ENCODE assay signal across 1 fruit fly cellular context in genomic region chrX:20488701-20489122, dm6.
TF ChIP-seq lines count a peak whose summit lies in the region.

No protein-coding gene starts in this region.

TF ChIP-seq in whole organism, embryonic, 481 proteins besides CTCF, POLR2A, EP300 and RAD21 (continued from another document):
- TF ChIP-seq prd (optimal IDR thresholded peaks at IDR 0.05; lab: Kevin White, UChicago) (no peak), prd (GFP tag; IDR thresholded peaks at IDR 0.05; lab: Robert Waterston, UW) (peak; percentile 50; the same call in 1 of the 3 replicates), btn (GFP tag; optimal IDR thresholded peaks at IDR 0.05; lab: Kevin White, UChicago) (peak; percentile 24), lmd (GFP tag; IDR thresholded peaks at IDR 0.05; lab: Robert Waterston, UW) (peak; percentile 46), zen (tag; optimal IDR thresholded peaks at IDR 0.05; lab: Kevin White, UChicago) (peak; percentile 31), slbo (GFP tag; IDR thresholded peaks at IDR 0.05; lab: Robert Waterston, UW) (peak; percentile 46), Myb (GFP tag; optimal IDR thresholded peaks at IDR 0.05; lab: Kevin White, UChicago) (peak; percentile 2), stwl (tag; optimal IDR thresholded peaks at IDR 0.05; lab: Kevin White, UChicago) (no peak), CG9817 (tag; optimal IDR thresholded peaks at IDR 0.05; lab: Kevin White, UChicago) (peak; percentile 5), CG13624 (GFP tag; optimal IDR thresholded peaks at IDR 0.05; lab: Kevin White, UChicago) (peak; percentile 34), CG7987 (GFP tag; optimal IDR thresholded peaks at IDR 0.05; lab: Kevin White, UChicago) (no peak), onecut (GFP tag; IDR thresholded peaks at IDR 0.05; lab: Robert Waterston, UW) (peak; percentile 23; the same call in 1 of the 2 replicates), mam (GFP tag; optimal IDR thresholded peaks at IDR 0.05; lab: Kevin White, UChicago) (no peak), CG11085 (GFP tag; IDR thresholded peaks at IDR 0.05; lab: Robert Waterston, UW) (no peak), BtbVII (GFP tag; optimal IDR thresholded peaks at IDR 0.05; lab: Kevin White, UChicago) (peak; percentile 59), CG32767 (GFP tag; IDR thresholded peaks at IDR 0.05; lab: Robert Waterston, UW) (0 out of 2 replicates have a peak, but pooled peaks have one; percentile 33), dmrt99B (tag; optimal IDR thresholded peaks at IDR 0.05; lab: Kevin White, UChicago) (peak; percentile 80), zfh2 (GFP tag; optimal IDR thresholded peaks at IDR 0.05; lab: Kevin White, UChicago) (peak; percentile 12), sna (GFP tag; IDR thresholded peaks at IDR 0.05; lab: Robert Waterston, UW; ENCODE audit: partially characterized antibody) (no peak), CG7928 (GFP tag; optimal IDR thresholded peaks at IDR 0.05; lab: Kevin White, UChicago) (no peak), p53 (GFP tag; optimal IDR thresholded peaks at IDR 0.05; lab: Kevin White, UChicago) (no peak), Drgx (GFP tag; IDR thresholded peaks at IDR 0.05; lab: Robert Waterston, UW) (peak; percentile 38; the same call in 1 of the 2 replicates), eve (GFP tag; optimal IDR thresholded peaks at IDR 0.05; lab: Kevin White, UChicago) (peak in 1 of 2 experiments; percentile 94), CG6854 (GFP tag; optimal IDR thresholded peaks at IDR 0.05; lab: Kevin White, UChicago) (peak; percentile 34), Bdp1 (GFP tag; optimal IDR thresholded peaks at IDR 0.05; lab: Kevin White, UChicago) (no peak), CG16815 (GFP tag; optimal IDR thresholded peaks at IDR 0.05; lab: Kevin White, UChicago) (peak; percentile 52), Dek (tag; optimal IDR thresholded peaks at IDR 0.05; lab: Kevin White, UChicago) (peak; percentile 32), CG6765 (GFP tag; optimal IDR thresholded peaks at IDR 0.05; lab: Kevin White, UChicago) (no peak), CG8281 (tag; optimal IDR thresholded peaks at IDR 0.05; lab: Kevin White, UChicago) (peak; percentile 14), CG10147 (GFP tag; optimal IDR thresholded peaks at IDR 0.05; lab: Kevin White, UChicago) (peak; percentile 54), CG7963 (GFP tag; IDR thresholded peaks at IDR 0.05; lab: Robert Waterston, UW; ENCODE audit: partially characterized antibody) (no peak), Fer3 (tag; optimal IDR thresholded peaks at IDR 0.05; lab: Kevin White, UChicago) (peak; percentile 26), tup (GFP tag; optimal IDR thresholded peaks at IDR 0.05; lab: Kevin White, UChicago) (no peak), Rfx (GFP tag; IDR thresholded peaks at IDR 0.05; lab: Robert Waterston, UW) (peak; percentile 27; the same call in 1 of the 2 replicates), CG12659 (GFP tag; optimal IDR thresholded peaks at IDR 0.05; lab: Kevin White, UChicago) (peak; percentile 64), kay (GFP tag; optimal IDR thresholded peaks at IDR 0.05; lab: Kevin White, UChicago) (peak; percentile 42), vfl (GFP tag; optimal IDR thresholded peaks at IDR 0.05; lab: Kevin White, UChicago) (no peak), dmrt11E (tag; optimal IDR thresholded peaks at IDR 0.05; lab: Kevin White, UChicago) (peak; percentile 66), Six4 (GFP tag; optimal IDR thresholded peaks at IDR 0.05; lab: Kevin White, UChicago) (peak; percentile 38), CG7357 (GFP tag; IDR thresholded peaks at IDR 0.05; lab: Robert Waterston, UW) (0 out of 3 replicates have a peak, but pooled peaks have one; percentile 5), ab (GFP tag; optimal IDR thresholded peaks at IDR 0.05; lab: Kevin White, UChicago) (no peak), CG4854 (GFP tag; optimal IDR thresholded peaks at IDR 0.05; lab: Kevin White, UChicago) (no peak), MTF-1 (GFP tag; optimal IDR thresholded peaks at IDR 0.05; lab: Kevin White, UChicago; ENCODE audit: borderline replicate concordance) (no peak), CG10267 (tag; optimal IDR thresholded peaks at IDR 0.05; lab: Kevin White, UChicago) (peak; percentile 67), unpg (GFP tag; optimal IDR thresholded peaks at IDR 0.05; lab: Kevin White, UChicago) (peak; percentile 45), CG18011 (GFP tag; optimal IDR thresholded peaks at IDR 0.05; lab: Kevin White, UChicago) (peak; percentile 11), Hmr (GFP tag; optimal IDR thresholded peaks at IDR 0.05; lab: Kevin White, UChicago) (peak; percentile 47), Sin3A (optimal IDR thresholded peaks at IDR 0.05; lab: Kevin White, UChicago) (no peak), Tbp (GFP tag; optimal IDR thresholded peaks at IDR 0.05; lab: Kevin White, UChicago) (no peak), CG12769 (tag; optimal IDR thresholded peaks at IDR 0.05; lab: Kevin White, UChicago) (no peak), CG16863 (GFP tag; optimal IDR thresholded peaks at IDR 0.05; lab: Kevin White, UChicago) (peak; percentile 47), CG1603 (tag; optimal IDR thresholded peaks at IDR 0.05; lab: Kevin White, UChicago) (peak; percentile 22), CG10209 (GFP tag; optimal IDR thresholded peaks at IDR 0.05; lab: Kevin White, UChicago) (peak; percentile 58), CG3995 (GFP tag; optimal IDR thresholded peaks at IDR 0.05; lab: Kevin White, UChicago) (peak; percentile 8), Dip3 (GFP tag; optimal IDR thresholded peaks at IDR 0.05; lab: Kevin White, UChicago) (peak; percentile 34), sima (GFP tag; optimal IDR thresholded peaks at IDR 0.05; lab: Kevin White, UChicago) (no peak), Pdp1 (GFP tag; optimal IDR thresholded peaks at IDR 0.05; lab: Kevin White, UChicago) (peak; percentile 21 to 34), NfI (GFP tag; optimal IDR thresholded peaks at IDR 0.05; lab: Kevin White, UChicago) (peak; percentile 15), CG4820 (GFP tag; optimal IDR thresholded peaks at IDR 0.05; lab: Kevin White, UChicago) (peak; percentile 36), CG8359 (GFP tag; optimal IDR thresholded peaks at IDR 0.05; lab: Kevin White, UChicago; ENCODE audit: borderline replicate concordance) (no peak), h (optimal IDR thresholded peaks at IDR 0.05; lab: Kevin White, UChicago) (no peak), chn (GFP tag; optimal IDR thresholded peaks at IDR 0.05; lab: Kevin White, UChicago) (peak; percentile 8), CG3407 (GFP tag; optimal IDR thresholded peaks at IDR 0.05; lab: Kevin White, UChicago) (peak; percentile 42), scrt (GFP tag; optimal IDR thresholded peaks at IDR 0.05; lab: Kevin White, UChicago) (peak; percentile 18), kni (GFP tag; optimal IDR thresholded peaks at IDR 0.05; lab: Kevin White, UChicago) (peak; percentile 1), CG1647 (GFP tag; optimal IDR thresholded peaks at IDR 0.05; lab: Kevin White, UChicago) (peak; percentile 27), Bteb2 (GFP tag; optimal IDR thresholded peaks at IDR 0.05; lab: Kevin White, UChicago) (peak; percentile 20), Mad (GFP tag; optimal IDR thresholded peaks at IDR 0.05; lab: Kevin White, UChicago) (peak; percentile 5), Hand (GFP tag; optimal IDR thresholded peaks at IDR 0.05; lab: Kevin White, UChicago) (no peak), CG32532 (GFP tag; IDR thresholded peaks at IDR 0.05; lab: Robert Waterston, UW) (peak; percentile 23; the same call in 1 of the 2 replicates), Nf-YB (GFP tag; optimal IDR thresholded peaks at IDR 0.05; lab: Kevin White, UChicago) (peak; percentile 21), CG3281 (GFP tag; optimal IDR thresholded peaks at IDR 0.05; lab: Kevin White, UChicago) (peak; percentile 63), dysf (GFP tag; IDR thresholded peaks at IDR 0.05; lab: Robert Waterston, UW) (peak; percentile 63), CG12942 (GFP tag; optimal IDR thresholded peaks at IDR 0.05; lab: Kevin White, UChicago) (peak; percentile 5), NC2β (GFP tag; optimal IDR thresholded peaks at IDR 0.05; lab: Kevin White, UChicago) (no peak), bcd (GFP tag; optimal IDR thresholded peaks at IDR 0.05; lab: Kevin White, UChicago) (peak; percentile 65), CG2678 (tag; optimal IDR thresholded peaks at IDR 0.05; lab: Kevin White, UChicago) (peak; percentile 81), esg (GFP tag; conservative IDR thresholded peaks at IDR 0.05; lab: Robert Waterston, UW) (0 out of 2 replicates have a peak, but pooled peaks have one; percentile 6), CG12104 (GFP tag; optimal IDR thresholded peaks at IDR 0.05; lab: Kevin White, UChicago) (peak; percentile 62), org-1 (GFP tag; optimal IDR thresholded peaks at IDR 0.05; lab: Kevin White, UChicago) (peak; percentile 54), gem (tag; optimal IDR thresholded peaks at IDR 0.05; lab: Kevin White, UChicago) (peak; percentile 78), Sox102F (GFP tag; optimal IDR thresholded peaks at IDR 0.05; lab: Kevin White, UChicago) (peak; percentile 61), Elba2 (GFP tag; optimal IDR thresholded peaks at IDR 0.05; lab: Kevin White, UChicago) (peak; percentile 36), Usf (GFP tag; optimal IDR thresholded peaks at IDR 0.05; lab: Kevin White, UChicago) (peak; percentile 56), tgo (GFP tag; IDR thresholded peaks at IDR 0.05; lab: Robert Waterston, UW) (no peak; the same call in 2 of the 3 replicates), nerfin-2 (GFP tag; IDR thresholded peaks at IDR 0.05; lab: Robert Waterston, UW; ENCODE audit: partially characterized antibody) (no peak), CG18599 (GFP tag; optimal IDR thresholded peaks at IDR 0.05; lab: Kevin White, UChicago) (peak; percentile 67), CG13296 (GFP tag; optimal IDR thresholded peaks at IDR 0.05; lab: Kevin White, UChicago) (peak; percentile 54), ems (GFP tag; optimal IDR thresholded peaks at IDR 0.05; lab: Kevin White, UChicago) (peak; percentile 40), Rx (GFP tag; IDR thresholded peaks at IDR 0.05; lab: Robert Waterston, UW) (no peak), sens (GFP tag; lab: Kevin White, UChicago) (peak; percentile 80), gce (GFP tag; IDR thresholded peaks at IDR 0.05; lab: Robert Waterston, UW) (no peak), nmo (GFP tag; optimal IDR thresholded peaks at IDR 0.05; lab: Kevin White, UChicago) (peak; percentile 75), grn (GFP tag; optimal IDR thresholded peaks at IDR 0.05; lab: Kevin White, UChicago) (no peak), CG12299 (tag; optimal IDR thresholded peaks at IDR 0.05; lab: Kevin White, UChicago) (no peak), CG34376 (GFP tag; optimal IDR thresholded peaks at IDR 0.05; lab: Kevin White, UChicago) (peak; percentile 6), CG15073 (GFP tag; optimal IDR thresholded peaks at IDR 0.05; lab: Kevin White, UChicago) (peak; percentile 28), Vsx1 (GFP tag; optimal IDR thresholded peaks at IDR 0.05; lab: Kevin White, UChicago) (peak; percentile 19), row (GFP tag; IDR thresholded peaks at IDR 0.05; lab: Robert Waterston, UW) (peak; percentile 51; the same call in 2 of the 3 replicates), Xrp1 (GFP tag; IDR thresholded peaks at IDR 0.05; lab: Robert Waterston, UW) (peak; percentile 35; the same call in 1 of the 2 replicates), CG8388 (GFP tag; optimal IDR thresholded peaks at IDR 0.05; lab: Kevin White, UChicago) (peak; percentile 58), tio (GFP tag; optimal IDR thresholded peaks at IDR 0.05; lab: Kevin White, UChicago) (peak; percentile 61), sd (tag; optimal IDR thresholded peaks at IDR 0.05; lab: Kevin White, UChicago) (no peak), Antp (GFP tag; optimal IDR thresholded peaks at IDR 0.05; lab: Kevin White, UChicago) (peak; percentile 38), Xbp1 (GFP tag; optimal IDR thresholded peaks at IDR 0.05; lab: Kevin White, UChicago) (peak; percentile 38), grau (tag; optimal IDR thresholded peaks at IDR 0.05; lab: Kevin White, UChicago) (peak; percentile 71), CG17361 (GFP tag; IDR thresholded peaks at IDR 0.05; lab: Robert Waterston, UW) (peak; percentile 79), Atf6 (GFP tag; IDR thresholded peaks at IDR 0.05; lab: Robert Waterston, UW) (peak; percentile 44), Blimp-1 (GFP tag; optimal IDR thresholded peaks at IDR 0.05; lab: Kevin White, UChicago) (peak; percentile 54), cwo (GFP tag; optimal IDR thresholded peaks at IDR 0.05; lab: Kevin White, UChicago) (peak; percentile 51), seq (GFP tag; IDR thresholded peaks at IDR 0.05; lab: Robert Waterston, UW) (peak; percentile 36; the same call in 1 of the 2 replicates), CG32772 (GFP tag; IDR thresholded peaks at IDR 0.05; lab: Robert Waterston, UW) (peak; percentile 44; the same call in 1 of the 2 replicates), CG6683 (GFP tag; optimal IDR thresholded peaks at IDR 0.05; lab: Kevin White, UChicago) (no peak), odd (GFP tag; optimal IDR thresholded peaks at IDR 0.05; lab: Kevin White, UChicago) (peak; percentile 42), Lpt (GFP tag; optimal IDR thresholded peaks at IDR 0.05; lab: Kevin White, UChicago) (no peak), gcm (GFP tag; optimal IDR thresholded peaks at IDR 0.05; lab: Kevin White, UChicago) (peak; percentile 35), CG1233 (GFP tag; optimal IDR thresholded peaks at IDR 0.05; lab: Kevin White, UChicago) (peak; percentile 45), Sox100B (GFP tag; optimal IDR thresholded peaks at IDR 0.05; lab: Kevin White, UChicago) (peak; percentile 80), CG2129 (GFP tag; IDR thresholded peaks at IDR 0.05; lab: Robert Waterston, UW; ENCODE audit: partially characterized antibody) (no peak), CG6689 (GFP tag; IDR thresholded peaks at IDR 0.05; lab: Robert Waterston, UW) (peak; percentile 58), CG31441 (GFP tag; IDR thresholded peaks at IDR 0.05; lab: Robert Waterston, UW) (peak; percentile 69), sqz (GFP tag; optimal IDR thresholded peaks at IDR 0.05; lab: Kevin White, UChicago) (peak; percentile 86), az2 (GFP tag; optimal IDR thresholded peaks at IDR 0.05; lab: Kevin White, UChicago) (peak; percentile 50), CG2116 (GFP tag; optimal IDR thresholded peaks at IDR 0.05; lab: Kevin White, UChicago) (peak; percentile 2), CoRest (tag; optimal IDR thresholded peaks at IDR 0.05; lab: Kevin White, UChicago) (peak; percentile 70), Hr3 (GFP tag; optimal IDR thresholded peaks at IDR 0.05; lab: Kevin White, UChicago) (peak; percentile 43), CG15269 (tag; optimal IDR thresholded peaks at IDR 0.05; lab: Kevin White, UChicago) (peak; percentile 59), CG3065 (GFP tag; optimal IDR thresholded peaks at IDR 0.05; lab: Kevin White, UChicago) (peak; percentile 24)
